Worm (Caenorhabditis elegans) whole organism, early embryonic: ENCODE measurements around the gene vrk-1.

Experiments
- B0310.2 ChIP-seq: sonication (generic microtip); optimal IDR thresholded peaks from 2 replicates; lab custom pipeline; 2016; ENCODE audit warnings: mild to moderate bottlenecking, missing genetic modification characterization, missing compliant biosample characterization
- F13C5.2 ChIP-seq: sonication (generic microtip); optimal IDR thresholded peaks from 2 replicates; lab custom pipeline; 2017; ENCODE audit warnings: mild to moderate bottlenecking, missing genetic modification characterization, inconsistent platforms, missing compliant biosample characterization
- aly-1 ChIP-seq: sonication (generic microtip); optimal IDR thresholded peaks from 2 replicates; lab custom pipeline; 2016; ENCODE audit warnings: missing genetic modification characterization, missing compliant biosample characterization
- ama-1 ChIP-seq: fragments of 150-350 bp; optimal IDR thresholded peaks from 2 replicates; lab custom pipeline; 2014
- ceh-13 ChIP-seq: fragments of 200-800 bp; sonication (Bioruptor generic); optimal IDR thresholded peaks from 2 replicates; lab custom pipeline; 2018; ENCODE audit warnings: mild to moderate bottlenecking, missing genetic modification characterization, missing compliant biosample characterization
- ceh-36 ChIP-seq: sonication (generic microtip); optimal IDR thresholded peaks from 2 replicates; lab custom pipeline; 2016; ENCODE audit warnings: missing genetic modification characterization, inconsistent platforms, missing compliant biosample characterization
- ets-7 ChIP-seq: sonication (generic microtip); optimal IDR thresholded peaks from 2 replicates; lab custom pipeline; 2016; ENCODE audit warnings: missing genotype, missing genetic modification characterization, missing compliant biosample characterization
- flt-1 ChIP-seq: fragments of 200-800 bp; sonication (Bioruptor generic); IDR thresholded peaks from 2 replicates; pipeline ENCODE4 v1.3.6; 2022; ENCODE audit warnings: missing genetic modification characterization, missing compliant biosample characterization
- hmbx-1 ChIP-seq: sonication (generic microtip); optimal IDR thresholded peaks from 2 replicates; lab custom pipeline; 2016; ENCODE audit warnings: mild to moderate bottlenecking, missing genetic modification characterization, missing compliant biosample characterization
- hmg-4 ChIP-seq: fragments of 200-800 bp; sonication (Bioruptor generic); optimal IDR thresholded peaks from 2 replicates; lab custom pipeline; 2018; ENCODE audit warnings: mild to moderate bottlenecking, missing genetic modification characterization, missing compliant biosample characterization
- pes-1 ChIP-seq: fragments of 200-800 bp; sonication (Bioruptor generic); IDR thresholded peaks from 2 replicates; pipeline ENCODE4 v1.3.6; 2022; ENCODE audit warnings: missing genetic modification reagents, missing genetic modification characterization, missing compliant biosample characterization
- scrt-1 ChIP-seq: fragments of 200-800 bp; sonication (Bioruptor generic); IDR thresholded peaks from 2 replicates; pipeline ENCODE4 v1.3.6; 2022; ENCODE audit warnings: missing genetic modification characterization, missing compliant biosample characterization
- sea-1 ChIP-seq: fragments of 200-800 bp; sonication (Bioruptor generic); conservative IDR thresholded peaks from 2 replicates; pipeline ENCODE4 v1.3.6; 2022; ENCODE audit warnings: missing genetic modification characterization, missing compliant biosample characterization
- tra-4 ChIP-seq: sonication (generic microtip); optimal IDR thresholded peaks from 2 replicates; lab custom pipeline; 2017; ENCODE audit warnings: missing genetic modification characterization, missing compliant biosample characterization

- no peak for TF ChIP-seq pes-1 (GFP tag; lab: Robert Waterston, UW)
- no peak for TF ChIP-seq ceh-36 (tag; lab: Kevin White, UChicago)
- TF ChIP-seq hmbx-1 (tag; lab: Kevin White, UChicago), result no peak
- TF ChIP-seq ceh-13, result no peak
- no peak for TF ChIP-seq hmg-4 (GFP tag; lab: Kevin White, UChicago)
- TF ChIP-seq sea-1 (GFP tag; lab: Robert Waterston, UW), result no peak
- TF ChIP-seq ama-1 (lab: Kevin White, UChicago), result no peak
- no peak for TF ChIP-seq scrt-1 (GFP tag; lab: Robert Waterston, UW)
- no peak for TF ChIP-seq flt-1
- TF ChIP-seq B0310.2, result no peak
- TF ChIP-seq tra-4, result no peak
- no peak for TF ChIP-seq ets-7
- no peak for TF ChIP-seq F13C5.2 (tag; lab: Kevin White, UChicago)
- TF ChIP-seq aly-1 (tag; lab: Kevin White, UChicago), result no peak
Measured at ce11 chrII:5911274-5911673, 10.5 kb upstream of the vrk-1 start, which contains the start of gene cgt-3.
